Worm (Caenorhabditis elegans) whole organism, young adult: ENCODE measurements around the gene flap-1.

Experiments used
- B0261.1 ChIP-seq: sonication (generic microtip); optimal IDR thresholded peaks from 2 replicates; lab custom pipeline; 2016; ENCODE audit warnings: mild to moderate bottlenecking, missing genetic modification characterization, moderate library complexity, missing compliant biosample characterization
- ekl-4 ChIP-seq: fragments of 200-800 bp; sonication (Bioruptor generic); IDR thresholded peaks from 2 replicates; pipeline ENCODE4 v1.3.6; 2022; ENCODE audit warnings: missing genetic modification reagents, missing genetic modification characterization, missing compliant biosample characterization
- mcd-1 ChIP-seq: fragments of 200-800 bp; sonication (Bioruptor generic); IDR thresholded peaks from 2 replicates; pipeline ENCODE4 v1.3.6; 2022; ENCODE audit warnings: missing genetic modification reagents, missing genetic modification characterization, missing compliant biosample characterization
- pbrm-1 ChIP-seq: fragments of 200-800 bp; sonication (Bioruptor generic); IDR thresholded peaks from 2 replicates; pipeline ENCODE4 v1.3.6; 2022; ENCODE audit warnings: missing genetic modification reagents, missing genetic modification characterization, missing compliant biosample characterization
- pha-4 ChIP-seq: fragments of 150-350 bp; sonication (generic microtip); optimal IDR thresholded peaks from 2 replicates; lab custom pipeline; 2014; ENCODE audit warnings: missing biosample characterization, missing genetic modification reagents, missing genetic modification characterization
- repo-1 ChIP-seq: sonication (generic microtip); optimal IDR thresholded peaks from 2 replicates; lab custom pipeline; 2017; ENCODE audit warnings: mild to moderate bottlenecking, missing genetic modification characterization, missing compliant biosample characterization
- snpc-3.4 ChIP-seq: sonication (generic microtip); optimal IDR thresholded peaks from 2 replicates; lab custom pipeline; 2017; ENCODE audit warnings: missing genetic modification characterization, mild to moderate bottlenecking, missing compliant biosample characterization, antibody characterized with exemption, moderate library complexity, missing genotype, missing genetic modification reagents
- snpc-4 ChIP-seq, 5 experiments: fragments of 150-350 bp in 1 of 5; sonication (generic microtip) in 4 of 5; optimal IDR thresholded peaks; 2 replicates each; lab custom pipeline; 2014 to 2018; ENCODE audit warnings: missing genetic modification characterization in 5 of 5, missing biosample characterization in 3 of 5, antibody characterized with exemption in 2 of 5, mild to moderate bottlenecking in 2 of 5, missing compliant biosample characterization in 2 of 5, missing genotype in 2 of 5, moderate library complexity in 2 of 5, missing genetic modification reagents in 1 of 5
- tbp1 ChIP-seq: fragments of 200-800 bp; sonication (Bioruptor generic); optimal IDR thresholded peaks from 2 replicates; lab custom pipeline; 2018; ENCODE audit warnings: mild to moderate bottlenecking, missing genetic modification characterization, missing compliant biosample characterization
- unc-62 ChIP-seq: fragments of 150-350 bp; optimal IDR thresholded peaks from 2 replicates; lab custom pipeline; 2014; ENCODE audit warnings: missing biosample characterization, missing genetic modification reagents, missing genetic modification characterization
- zfh-2 ChIP-seq: fragments of 200-800 bp; sonication (Bioruptor generic); conservative IDR thresholded peaks from 2 replicates; pipeline ENCODE4 v1.3.6; 2022; ENCODE audit warnings: missing genetic modification reagents, missing genetic modification characterization, missing compliant biosample characterization

- TF ChIP-seq snpc-4 (GFP tag; optimal IDR thresholded peaks at IDR 0.05; lab: Kevin White, UChicago) (no peak), snpc-4 (tag; optimal IDR thresholded peaks at IDR 0.05; lab: Kevin White, UChicago) (no peak), mcd-1 (GFP tag; lab: Robert Waterston, UW) (no peak), snpc-3.4 (tag; lab: Kevin White, UChicago) (no peak), tbp1 (no peak), pha-4 (no peak), zfh-2 (GFP tag; lab: Robert Waterston, UW) (peak; percentile 51; the same call in 1 of the 2 replicates), repo-1 (tag; lab: Kevin White, UChicago) (no peak), B0261.1 (tag; lab: Kevin White, UChicago) (no peak), unc-62 (no peak), pbrm-1 (no peak), ekl-4 (GFP tag; lab: Robert Waterston, UW) (no peak)
These were observed 24.7 kb upstream of the flap-1 start for ce11 chrIII:6953373-6953772.
